Fruit fly (Drosophila melanogaster): ENCODE results near the gene CG5445.

DNA sequence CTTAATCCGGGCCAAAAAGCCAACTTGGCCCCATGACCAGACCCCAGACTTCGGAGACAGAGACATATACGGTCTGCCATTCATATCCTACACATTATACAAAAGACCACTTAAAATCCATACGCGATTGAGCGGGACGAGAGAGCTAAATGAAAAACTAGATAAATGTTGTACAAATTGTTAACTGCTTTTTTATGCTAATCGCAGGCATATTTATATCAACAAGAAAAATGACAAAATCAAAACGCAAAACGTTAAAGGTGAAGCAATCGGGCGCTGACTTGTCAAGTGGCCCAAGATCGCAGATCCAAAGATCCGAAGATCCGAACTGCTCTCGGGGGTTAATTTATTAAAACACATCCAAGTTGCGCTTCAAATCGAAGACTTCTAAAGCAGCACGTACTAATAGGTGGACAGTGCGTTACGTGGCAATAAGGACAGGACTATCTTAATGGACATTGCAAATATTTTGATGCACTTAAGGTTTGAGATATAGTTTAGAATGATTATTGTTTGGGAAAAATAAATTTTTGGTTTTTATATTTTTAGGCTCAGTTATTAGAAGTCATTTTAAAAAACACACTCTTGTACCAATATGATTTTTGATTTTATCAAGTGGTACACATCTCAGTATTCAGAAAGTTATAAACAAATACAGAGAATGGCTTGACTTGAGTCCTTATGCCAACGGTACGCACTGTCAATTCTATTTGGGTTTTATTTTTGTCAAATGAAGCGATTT lies 47.8 kb downstream of the CG5445 start:
- TF ChIP-seq Jra (GFP tag; optimal IDR thresholded peaks at IDR 0.05) (no peak), fru (GFP tag; optimal IDR thresholded peaks at IDR 0.05) (no peak), Myc (optimal IDR thresholded peaks at IDR 0.05) (no peak), usp (GFP tag; optimal IDR thresholded peaks at IDR 0.05) (no peak), h (GFP tag; optimal IDR thresholded peaks at IDR 0.05) (no peak), rgr (GFP tag; optimal IDR thresholded peaks at IDR 0.05) (no peak), Abd-B (GFP tag; optimal IDR thresholded peaks at IDR 0.05) (no peak), pan (optimal IDR thresholded peaks at IDR 0.05) (no peak), Dfd (GFP tag; optimal IDR thresholded peaks at IDR 0.05) (no peak)
